Fruit fly (Drosophila melanogaster): ENCODE data around the gene CG1750.

Gene CG1750

DNA sequence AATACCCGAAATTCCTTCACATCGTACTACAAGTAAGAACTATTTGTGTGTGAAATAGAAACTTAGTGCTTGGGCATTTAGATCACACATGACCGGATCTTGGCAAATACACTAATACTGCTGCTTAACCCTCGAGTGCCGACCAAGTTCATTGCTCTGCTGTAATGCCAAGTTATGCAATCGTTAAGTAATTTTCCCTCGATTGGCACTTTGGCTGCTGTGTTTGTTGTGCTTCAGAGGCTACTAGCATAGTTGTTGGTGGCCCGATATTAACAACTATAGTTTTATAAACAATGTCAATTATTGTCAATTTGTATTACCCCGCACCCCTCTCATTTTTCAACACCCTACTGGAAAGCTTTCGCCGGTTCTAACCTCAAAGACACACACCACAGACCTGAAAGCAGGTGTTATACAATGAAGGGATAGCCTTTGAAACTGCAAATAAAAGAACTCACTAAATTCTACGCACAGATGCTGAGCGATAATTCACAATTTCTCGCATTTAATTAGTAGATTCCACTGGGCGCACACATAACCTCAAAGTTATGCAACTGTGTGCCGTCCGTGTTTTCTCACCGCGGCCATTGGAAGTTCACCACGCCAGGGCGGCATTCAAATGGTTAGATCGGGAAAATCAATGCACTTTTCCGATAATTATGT lies 36.4 kb downstream of the CG1750 start (continued):
- peak; percentile 100 for TF ChIP-seq bigmax (GFP tag; optimal IDR thresholded peaks at IDR 0.05)
- no peak for TF ChIP-seq CG9932 (GFP tag; IDR thresholded peaks at IDR 0.05)
- TF ChIP-seq CG11504 (tag; optimal IDR thresholded peaks at IDR 0.05) = no peak
- TF ChIP-seq CG1603 (tag; optimal IDR thresholded peaks at IDR 0.05) = peak; percentile 11
- TF ChIP-seq croc (GFP tag; conservative IDR thresholded peaks at IDR 0.05) = no peak
- peak; percentile 13 for TF ChIP-seq nmo (GFP tag; optimal IDR thresholded peaks at IDR 0.05)
- peak; percentile 2 for TF ChIP-seq kah (GFP tag; optimal IDR thresholded peaks at IDR 0.05)
- peak; percentile 17 for TF ChIP-seq CG33213 (GFP tag; optimal IDR thresholded peaks at IDR 0.05)
- no peak for TF ChIP-seq wdn (GFP tag; IDR thresholded peaks at IDR 0.05)
- TF ChIP-seq pzg (GFP tag; optimal IDR thresholded peaks at IDR 0.05) = peak; percentile 4
- peak; percentile 67 for TF ChIP-seq Med (GFP tag)
- no peak for TF ChIP-seq sim (GFP tag; IDR thresholded peaks at IDR 0.05)
- no peak for TF ChIP-seq CG32532 (GFP tag; IDR thresholded peaks at IDR 0.05)
- TF ChIP-seq CG12299 (tag; optimal IDR thresholded peaks at IDR 0.05) = peak; percentile 6
- no peak for TF ChIP-seq psq (GFP tag; optimal IDR thresholded peaks at IDR 0.05)
- TF ChIP-seq grau (tag; optimal IDR thresholded peaks at IDR 0.05) = peak; percentile 22
- peak; percentile 47 for TF ChIP-seq CG17385 (GFP tag; optimal IDR thresholded peaks at IDR 0.05)
- peak; percentile 22 for TF ChIP-seq CG17186 (GFP tag; optimal IDR thresholded peaks at IDR 0.05)
- TF ChIP-seq mirr (GFP tag; optimal IDR thresholded peaks at IDR 0.05) = peak; percentile 18
- peak; percentile 50 for TF ChIP-seq exex (tag; optimal IDR thresholded peaks at IDR 0.05)
- peak; percentile 3 for TF ChIP-seq CG34376 (GFP tag; optimal IDR thresholded peaks at IDR 0.05)
- TF ChIP-seq dm (GFP tag; optimal IDR thresholded peaks at IDR 0.05) = peak; percentile 62
- peak; percentile 74 for TF ChIP-seq CG17912 (GFP tag; optimal IDR thresholded peaks at IDR 0.05)
- TF ChIP-seq CG13624 (GFP tag; optimal IDR thresholded peaks at IDR 0.05) = peak; percentile 18
- TF ChIP-seq Dek (tag; optimal IDR thresholded peaks at IDR 0.05) = peak; percentile 9
- TF ChIP-seq CG10431 (GFP tag; optimal IDR thresholded peaks at IDR 0.05) = peak; percentile 53
- TF ChIP-seq CG9876 (GFP tag; optimal IDR thresholded peaks at IDR 0.05) = no peak
- TF ChIP-seq CG4617 (GFP tag; optimal IDR thresholded peaks at IDR 0.05; ENCODE audit: borderline replicate concordance) = peak; percentile 19
- TF ChIP-seq MESR4 (GFP tag; optimal IDR thresholded peaks at IDR 0.05) = peak; percentile 49
- TF ChIP-seq CG2116 (GFP tag; optimal IDR thresholded peaks at IDR 0.05) = peak; percentile 25
- TF ChIP-seq abd-A (tag; optimal IDR thresholded peaks at IDR 0.05) = peak; percentile 14
- TF ChIP-seq Hmx (GFP tag; optimal IDR thresholded peaks at IDR 0.05) = no peak

dm6 chr3R:31215830-31216229 lies 38.9 kb downstream of the CG1750 start, which contains the start of gene CG15561:
Gene CG15561 (minus strand): TSS chr3R:31215942.
- TF ChIP-seq CG14667 (GFP tag; IDR thresholded peaks at IDR 0.05) (no peak), Doc2 (GFP tag; IDR thresholded peaks at IDR 0.05) (no peak), vfl (GFP tag; optimal IDR thresholded peaks at IDR 0.05) (peak; percentile 48), Nf-YC (tag; optimal IDR thresholded peaks at IDR 0.05) (no peak), HHEX (GFP tag; optimal IDR thresholded peaks at IDR 0.05) (peak; percentile 23), CG16815 (GFP tag; optimal IDR thresholded peaks at IDR 0.05) (no peak), Atf-2 (GFP tag; optimal IDR thresholded peaks at IDR 0.05) (no peak), bowl (GFP tag; IDR thresholded peaks at IDR 0.05) (no peak), zen (tag; optimal IDR thresholded peaks at IDR 0.05) (peak; percentile 43), CG18764 (GFP tag; optimal IDR thresholded peaks at IDR 0.05) (no peak), CG12236 (GFP tag; optimal IDR thresholded peaks at IDR 0.05) (peak; percentile 20), nerfin-2 (GFP tag; IDR thresholded peaks at IDR 0.05; ENCODE audit: partially characterized antibody) (no peak), CG11093 (GFP tag; IDR thresholded peaks at IDR 0.05) (no peak), lab (GFP tag; optimal IDR thresholded peaks at IDR 0.05) (no peak), CG7839 (tag; optimal IDR thresholded peaks at IDR 0.05) (no peak), mirr (GFP tag; optimal IDR thresholded peaks at IDR 0.05) (peak; percentile 64), CTCF (GFP tag; optimal IDR thresholded peaks at IDR 0.05) (peak; percentile 48), CG9215 (GFP tag; IDR thresholded peaks at IDR 0.05) (no peak), vvl (GFP tag; IDR thresholded peaks at IDR 0.05) (no peak), Tbp (GFP tag; optimal IDR thresholded peaks at IDR 0.05) (no peak), CG11247 (GFP tag; IDR thresholded peaks at IDR 0.05) (no peak), TFAM (GFP tag; optimal IDR thresholded peaks at IDR 0.05) (no peak)

All from whole organism, embryonic.